Worm (Caenorhabditis elegans) whole organism, mixed stage, embryonic: ENCODE data around the gene H03G16.7.

Experiments used
- bed-3 ChIP-seq: fragments of 200-800 bp; sonication (Bioruptor generic); optimal IDR thresholded peaks from 3 replicates; lab custom pipeline; 2018; ENCODE audit warnings: mild to moderate bottlenecking, missing genetic modification characterization, moderate library complexity, missing compliant biosample characterization
- blmp-1 ChIP-seq: fragments of 150-350 bp; optimal IDR thresholded peaks from 2 replicates; lab custom pipeline; 2014; ENCODE audit warnings: missing biosample characterization, missing genetic modification characterization
- cnd-1 ChIP-seq: fragments of 200-800 bp; sonication (Bioruptor generic); optimal IDR thresholded peaks from 2 replicates; lab custom pipeline; 2018; ENCODE audit warnings: mild to moderate bottlenecking, missing genetic modification characterization, missing compliant biosample characterization
- elt-1 ChIP-seq: sonication (generic microtip); optimal IDR thresholded peaks from 2 replicates; lab custom pipeline; 2017; ENCODE audit warnings: missing genetic modification characterization, mild to moderate bottlenecking, missing compliant biosample characterization, antibody characterized with exemption, moderate library complexity, borderline replicate concordance; ENCODE audit not compliant: insufficient read depth
- elt-3 ChIP-seq: fragments of 150-350 bp; optimal IDR thresholded peaks from 2 replicates; lab custom pipeline; 2014; ENCODE audit warnings: missing biosample characterization, missing genetic modification characterization
- lin-13 ChIP-seq: fragments of 150-350 bp; optimal IDR thresholded peaks from 2 replicates; lab custom pipeline; 2014; ENCODE audit warnings: missing biosample characterization, missing genetic modification characterization
- mep-1 ChIP-seq: fragments of 150-350 bp; optimal IDR thresholded peaks from 2 replicates; lab custom pipeline; 2017; ENCODE audit warnings: missing biosample characterization, missing genetic modification reagents, missing genetic modification characterization, inconsistent platforms
- nhr-12 ChIP-seq: fragments of 150-350 bp; optimal IDR thresholded peaks from 2 replicates; lab custom pipeline; 2014; ENCODE audit warnings: missing biosample characterization, missing genetic modification characterization
- pha-4 ChIP-seq: fragments of 150-350 bp; optimal IDR thresholded peaks from 2 replicates; lab custom pipeline; 2018; ENCODE audit warnings: missing biosample characterization, missing genetic modification reagents, missing genetic modification characterization
- unc-39 ChIP-seq: fragments of 150-350 bp; optimal IDR thresholded peaks from 2 replicates; lab custom pipeline; 2014; ENCODE audit warnings: missing biosample characterization, missing genetic modification characterization
- unc-62 ChIP-seq: fragments of 150-350 bp; optimal IDR thresholded peaks from 2 replicates; lab custom pipeline; 2014; ENCODE audit warnings: missing biosample characterization, missing genetic modification reagents, missing genetic modification characterization
- ztf-11 ChIP-seq: fragments of 150-350 bp; optimal IDR thresholded peaks from 2 replicates; lab custom pipeline; 2014; ENCODE audit warnings: missing biosample characterization, missing genetic modification characterization

- TF ChIP-seq unc-62 (GFP tag; lab: Kevin White, UChicago) (peak; percentile 14), elt-1 (tag; lab: Kevin White, UChicago) (peak; percentile 27), nhr-12 (tag; lab: Kevin White, UChicago) (no peak), lin-13 (tag; lab: Kevin White, UChicago) (no peak), pha-4 (no peak), elt-3 (tag; lab: Kevin White, UChicago) (no peak), mep-1 (tag; lab: Kevin White, UChicago) (no peak), bed-3 (GFP tag; lab: Kevin White, UChicago) (no peak), blmp-1 (no peak), cnd-1 (tag; lab: Kevin White, UChicago) (no peak), ztf-11 (no peak), unc-39 (tag; lab: Kevin White, UChicago) (no peak)
These were observed 20.3 kb upstream of the H03G16.7 start, which contains the start of the genes H40L08.3 and H40L08.9 for ce11 chrX:15076042-15076565.
